Worm (Caenorhabditis elegans) whole organism, mixed stage, embryonic: ENCODE measurements around the gene txt-4.

Experiments
- bed-3 ChIP-seq: fragments of 200-800 bp; sonication (Bioruptor generic); optimal IDR thresholded peaks from 3 replicates; lab custom pipeline; 2018; ENCODE audit warnings: mild to moderate bottlenecking, missing genetic modification characterization, moderate library complexity, missing compliant biosample characterization
- mab-5 ChIP-seq: fragments of 150-350 bp; optimal IDR thresholded peaks from 2 replicates; lab custom pipeline; 2014; ENCODE audit warnings: missing biosample characterization, missing genetic modification characterization
- mls-2 ChIP-seq: sonication (generic microtip); optimal IDR thresholded peaks from 2 replicates; lab custom pipeline; 2016; ENCODE audit warnings: mild to moderate bottlenecking, missing genetic modification characterization, moderate library complexity, missing compliant biosample characterization
- nhr-2 ChIP-seq: fragments of 150-350 bp; optimal IDR thresholded peaks from 2 replicates; lab custom pipeline; 2014; ENCODE audit warnings: missing biosample characterization, missing genetic modification characterization
- nhr-237 ChIP-seq: fragments of 150-350 bp; optimal IDR thresholded peaks from 2 replicates; lab custom pipeline; 2014; ENCODE audit warnings: missing biosample characterization, missing genetic modification characterization
- nhr-28 ChIP-seq: fragments of 150-350 bp; optimal IDR thresholded peaks from 2 replicates; lab custom pipeline; 2014; ENCODE audit warnings: missing biosample characterization, missing genetic modification characterization
- sptf-1 ChIP-seq: sonication (generic microtip); optimal IDR thresholded peaks from 2 replicates; lab custom pipeline; 2017; ENCODE audit warnings: mild to moderate bottlenecking, missing genetic modification characterization, moderate library complexity, missing compliant biosample characterization

DNA sequence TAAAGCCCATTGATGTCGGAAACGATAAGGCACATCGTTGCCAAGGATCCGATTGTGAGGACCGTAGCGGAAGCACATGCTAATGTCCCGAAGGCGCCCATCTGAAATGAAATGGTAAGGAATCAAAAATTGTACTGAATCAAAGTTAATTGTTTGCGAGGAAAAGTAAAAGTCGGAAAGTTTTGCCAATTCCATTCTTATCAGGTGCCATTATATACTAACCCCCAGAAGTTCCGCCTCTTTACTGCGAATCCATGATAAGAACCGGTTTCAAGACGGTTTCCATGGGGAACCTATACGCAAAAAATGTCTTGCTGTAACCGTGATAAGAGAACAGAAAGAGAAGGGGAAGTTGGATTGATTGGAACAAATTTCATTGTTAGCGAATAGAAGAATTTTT is 49.7 kb upstream of the txt-4 start, which contains the start of gene col-106:
- no peak for TF ChIP-seq nhr-237 (tag; lab: Kevin White, UChicago)
- no peak for TF ChIP-seq mab-5 (tag; lab: Kevin White, UChicago)
- no peak for TF ChIP-seq nhr-28 (tag; lab: Kevin White, UChicago)
- no peak for TF ChIP-seq sptf-1 (tag; lab: Kevin White, UChicago)
- TF ChIP-seq nhr-2 (tag; lab: Kevin White, UChicago) = no peak
- no peak for TF ChIP-seq bed-3 (GFP tag; lab: Kevin White, UChicago)
- no peak for TF ChIP-seq mls-2 (tag; lab: Kevin White, UChicago)
